Worm (Caenorhabditis elegans) whole organism, young adult: ENCODE measurements around the gene swp-1.

ENCODE experiments used
- C06A6.2 ChIP-seq: fragments of 200-800 bp; sonication (Bioruptor generic); conservative IDR thresholded peaks from 2 replicates; pipeline ENCODE4 v1.3.6; 2022; ENCODE audit warnings: missing genetic modification characterization, missing compliant biosample characterization
- cebp-1 ChIP-seq, 2 experiments: fragments of 200-800 bp in 1 of 2; sonication (Bioruptor generic) in 1 of 2; sonication (generic microtip) in 1 of 2; IDR thresholded peaks in 1 of 2; optimal IDR thresholded peaks in 1 of 2; 2 replicates each; pipeline versions ENCODE4 v1.3.6 to Lab custom; 2017 to 2022; ENCODE audit warnings: missing compliant biosample characterization in 2 of 2, missing genetic modification characterization in 2 of 2, mild to moderate bottlenecking in 1 of 2, missing genetic modification reagents in 1 of 2, moderate library complexity in 1 of 2
- ets-4 ChIP-seq: fragments of 200-800 bp; sonication (Bioruptor generic); optimal IDR thresholded peaks from 2 replicates; lab custom pipeline; 2018; ENCODE audit warnings: mild to moderate bottlenecking, missing genetic modification characterization, missing compliant biosample characterization
- pha-4 ChIP-seq: fragments of 150-350 bp; sonication (generic microtip); optimal IDR thresholded peaks from 2 replicates; lab custom pipeline; 2014; ENCODE audit warnings: missing biosample characterization, missing genetic modification reagents, missing genetic modification characterization
- sdz-38 ChIP-seq: sonication (generic microtip); optimal IDR thresholded peaks from 2 replicates; lab custom pipeline; 2016; ENCODE audit warnings: missing genotype, missing genetic modification characterization, missing compliant biosample characterization
- unc-62 ChIP-seq: fragments of 150-350 bp; optimal IDR thresholded peaks from 2 replicates; lab custom pipeline; 2014; ENCODE audit warnings: missing biosample characterization, missing genetic modification reagents, missing genetic modification characterization
- ztf-3 ChIP-seq: fragments of 200-800 bp; sonication (Bioruptor generic); optimal IDR thresholded peaks from 2 replicates; lab custom pipeline; 2018; ENCODE audit warnings: mild to moderate bottlenecking, missing genetic modification characterization, missing compliant biosample characterization

DNA sequence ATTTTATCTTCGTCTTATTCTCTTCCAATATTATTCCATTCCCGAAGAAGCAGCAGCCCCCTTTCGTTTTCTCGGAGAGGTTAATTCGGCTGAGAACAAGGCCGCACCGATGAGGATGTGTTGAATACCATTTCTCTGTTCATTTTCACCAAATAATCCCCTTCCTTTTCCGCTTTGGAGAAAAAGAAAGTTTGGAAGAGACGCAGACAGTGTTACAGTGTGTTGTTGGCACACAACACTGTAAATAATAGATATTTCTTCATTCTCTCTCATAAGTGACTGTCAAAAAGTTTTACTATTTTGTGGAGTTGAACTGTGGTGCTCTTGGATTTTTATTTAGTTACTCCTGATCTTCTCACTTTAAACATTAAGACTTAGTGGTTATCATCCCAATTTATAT is 40.0 kb downstream of the swp-1 start:
- TF ChIP-seq unc-62 (GFP tag; lab: Kevin White, UChicago) (no peak), ztf-3 (GFP tag; lab: Kevin White, UChicago) (no peak), ets-4 (GFP tag; lab: Kevin White, UChicago) (no peak), cebp-1 (GFP tag; IDR thresholded peaks at IDR 0.05; lab: Robert Waterston, UW) (no peak), cebp-1 (tag; optimal IDR thresholded peaks at IDR 0.05; lab: Kevin White, UChicago) (no peak), C06A6.2 (no peak), pha-4 (no peak), sdz-38 (tag; lab: Kevin White, UChicago) (no peak)
